Fruit fly (Drosophila melanogaster) whole organism, prepupa: ENCODE results near the gene tst.

Experiments used
- Blimp-1 ChIP-seq: fragments of 200-800 bp; sonication (Bioruptor generic); optimal IDR thresholded peaks from 3 replicates; lab custom pipeline; 2017; ENCODE audit warnings: missing biosample characterization, missing genetic modification characterization, mild to moderate bottlenecking, moderate library complexity, missing genetic modification reagents
- CG10669 ChIP-seq: fragments of 200-800 bp; sonication (Bioruptor generic); optimal IDR thresholded peaks from 3 replicates; lab custom pipeline; 2018; ENCODE audit warnings: missing biosample characterization, mild to moderate bottlenecking, missing genetic modification characterization, moderate library complexity
- CG11762 ChIP-seq: fragments of 200-800 bp; sonication (Bioruptor generic); optimal IDR thresholded peaks from 3 replicates; lab custom pipeline; 2016; ENCODE audit warnings: missing biosample characterization, missing genetic modification characterization; ENCODE audit not compliant: insufficient read depth
- CG15336 ChIP-seq: fragments of 200-800 bp; sonication (Bioruptor generic); IDR thresholded peaks from 2 replicates; pipeline ENCODE4 v1.3.6; 2022; ENCODE audit warnings: missing biosample characterization, missing genetic modification characterization
- CG1621 ChIP-seq: fragments of 200-800 bp; sonication (Bioruptor generic); optimal IDR thresholded peaks from 3 replicates; lab custom pipeline; 2018; ENCODE audit warnings: missing biosample characterization, mild to moderate bottlenecking, missing genetic modification characterization
- CG16779 ChIP-seq: fragments of 200-800 bp; sonication (Bioruptor generic); optimal IDR thresholded peaks from 3 replicates; lab custom pipeline; 2017; ENCODE audit warnings: missing biosample characterization, mild to moderate bottlenecking, missing genetic modification characterization
- CG3032 ChIP-seq: fragments of 200-800 bp; optimal IDR thresholded peaks from 2 replicates; lab custom pipeline; 2019; ENCODE audit warnings: missing biosample characterization, mild to moderate bottlenecking, missing genetic modification characterization, moderate library complexity
- CG31627 ChIP-seq: fragments of 200-800 bp; sonication (Bioruptor generic); optimal IDR thresholded peaks from 3 replicates; lab custom pipeline; 2016; ENCODE audit warnings: missing biosample characterization, missing genetic modification characterization
- CG4318 ChIP-seq: fragments of 200-800 bp; sonication (Bioruptor generic); optimal IDR thresholded peaks from 3 replicates; lab custom pipeline; 2017; ENCODE audit warnings: missing biosample characterization, mild to moderate bottlenecking, missing genetic modification characterization
- CG6163 ChIP-seq: fragments of 200-800 bp; sonication (Bioruptor generic); IDR thresholded peaks from 3 replicates; pipeline ENCODE4 v1.3.6; 2022; ENCODE audit warnings: missing biosample characterization, missing genetic modification characterization
- CG6276 ChIP-seq: fragments of 200-800 bp; sonication (Bioruptor generic); optimal IDR thresholded peaks from 2 replicates; lab custom pipeline; 2017; ENCODE audit warnings: missing biosample characterization, mild to moderate bottlenecking, missing genetic modification characterization
- CG6792 ChIP-seq: fragments of 200-800 bp; sonication (Bioruptor generic); optimal IDR thresholded peaks from 3 replicates; lab custom pipeline; 2016; ENCODE audit warnings: missing biosample characterization, missing genetic modification characterization
- CG6808 ChIP-seq: fragments of 200-800 bp; sonication (Bioruptor generic); optimal IDR thresholded peaks from 3 replicates; lab custom pipeline; 2017; ENCODE audit warnings: missing biosample characterization, missing genetic modification characterization, mild to moderate bottlenecking, moderate library complexity, missing genetic modification reagents
- CG6854 ChIP-seq: fragments of 200-800 bp; sonication (Bioruptor generic); optimal IDR thresholded peaks from 2 replicates; lab custom pipeline; 2017; ENCODE audit warnings: missing biosample characterization, mild to moderate bottlenecking, missing genetic modification characterization
- CG8319 ChIP-seq: fragments of 200-800 bp; sonication (Bioruptor generic); optimal IDR thresholded peaks from 3 replicates; lab custom pipeline; 2016; ENCODE audit warnings: missing biosample characterization, missing genetic modification characterization
- CG8632 ChIP-seq: fragments of 200-800 bp; sonication (Bioruptor generic); optimal IDR thresholded peaks from 3 replicates; lab custom pipeline; 2016; ENCODE audit warnings: missing biosample characterization, missing genetic modification characterization
- CG9139 ChIP-seq: fragments of 200-800 bp; sonication (Bioruptor generic); optimal IDR thresholded peaks from 3 replicates; lab custom pipeline; 2017; ENCODE audit warnings: missing biosample characterization, mild to moderate bottlenecking, missing genetic modification characterization
- Eip75B ChIP-seq: fragments of 200-800 bp; sonication (Bioruptor generic); optimal IDR thresholded peaks from 3 replicates; lab custom pipeline; 2016; ENCODE audit warnings: missing biosample characterization, missing genetic modification characterization
- Eip78C ChIP-seq: fragments of 200-800 bp; sonication (Bioruptor generic); peaks from one replicate; lab custom pipeline; 2016; ENCODE audit warnings: missing biosample characterization, missing genetic modification characterization
- Eip93F ChIP-seq: fragments of 200-800 bp; sonication (Bioruptor generic); optimal IDR thresholded peaks from 2 replicates; lab custom pipeline; 2016; ENCODE audit warnings: missing biosample characterization, mild to moderate bottlenecking, missing genetic modification characterization
- Ets96B ChIP-seq: fragments of 200-800 bp; optimal IDR thresholded peaks from 2 replicates; lab custom pipeline; 2019; ENCODE audit warnings: missing biosample characterization, mild to moderate bottlenecking, missing genetic modification characterization, moderate library complexity
- Hr39 ChIP-seq: fragments of 200-800 bp; sonication (Bioruptor generic); optimal IDR thresholded peaks from 2 replicates; lab custom pipeline; 2016; ENCODE audit warnings: missing biosample characterization, missing genetic modification characterization
- Hr4 ChIP-seq: fragments of 200-800 bp; sonication (Bioruptor generic); optimal IDR thresholded peaks from 3 replicates; lab custom pipeline; 2016; ENCODE audit warnings: missing biosample characterization, missing genetic modification characterization
- Lpt ChIP-seq: fragments of 200-800 bp; sonication (Bioruptor generic); optimal IDR thresholded peaks from 3 replicates; lab custom pipeline; 2016; ENCODE audit warnings: missing biosample characterization, missing genetic modification characterization
- Met ChIP-seq: fragments of 200-800 bp; sonication (Bioruptor generic); optimal IDR thresholded peaks from 3 replicates; lab custom pipeline; 2016; ENCODE audit warnings: missing biosample characterization, missing genetic modification characterization
- OdsH ChIP-seq: fragments of 200-800 bp; sonication (Bioruptor generic); optimal IDR thresholded peaks from 3 replicates; lab custom pipeline; 2016; ENCODE audit warnings: missing biosample characterization, missing genetic modification characterization
- Sox102F ChIP-seq: fragments of 200-800 bp; sonication (Bioruptor generic); optimal IDR thresholded peaks from 2 replicates; lab custom pipeline; 2016; ENCODE audit warnings: missing biosample characterization, mild to moderate bottlenecking, missing genetic modification characterization
- Sox14 ChIP-seq: fragments of 200-800 bp; sonication (Bioruptor generic); optimal IDR thresholded peaks from 3 replicates; lab custom pipeline; 2016; ENCODE audit warnings: missing biosample characterization, missing genetic modification characterization
- achi ChIP-seq: fragments of 200-800 bp; sonication (Bioruptor generic); optimal IDR thresholded peaks from 3 replicates; lab custom pipeline; 2016; ENCODE audit warnings: missing biosample characterization, missing genetic modification characterization
- acj6 ChIP-seq: fragments of 200-800 bp; sonication (Bioruptor generic); optimal IDR thresholded peaks from 3 replicates; lab custom pipeline; 2016; ENCODE audit warnings: missing biosample characterization, missing genetic modification characterization
- cyc ChIP-seq: fragments of 200-800 bp; sonication (Bioruptor generic); optimal IDR thresholded peaks from 3 replicates; lab custom pipeline; 2016; ENCODE audit warnings: missing biosample characterization, missing genetic modification characterization
- dac ChIP-seq: fragments of 200-800 bp; sonication (Bioruptor generic); optimal IDR thresholded peaks from 2 replicates; lab custom pipeline; 2017; ENCODE audit warnings: missing biosample characterization, mild to moderate bottlenecking, missing genetic modification characterization
- dsx ChIP-seq: fragments of 200-800 bp; optimal IDR thresholded peaks from 3 replicates; lab custom pipeline; 2019; ENCODE audit warnings: missing biosample characterization, mild to moderate bottlenecking, missing genetic modification characterization, moderate library complexity; ENCODE audit not compliant: poor library complexity, severe bottlenecking
- eg ChIP-seq: fragments of 200-800 bp; sonication (Bioruptor generic); IDR thresholded peaks from 3 replicates; pipeline ENCODE4 v1.3.6; 2022; ENCODE audit warnings: missing biosample characterization, missing genetic modification characterization
- esn ChIP-seq: fragments of 200-800 bp; sonication (Bioruptor generic); optimal IDR thresholded peaks from 2 replicates; lab custom pipeline; 2016; ENCODE audit warnings: missing biosample characterization, mild to moderate bottlenecking, missing genetic modification characterization, moderate library complexity
- fd59A ChIP-seq: fragments of 200-800 bp; sonication (Bioruptor generic); optimal IDR thresholded peaks from 2 replicates; lab custom pipeline; 2017; ENCODE audit warnings: missing biosample characterization, mild to moderate bottlenecking, missing genetic modification characterization, missing genetic modification reagents
- net ChIP-seq: fragments of 200-800 bp; sonication (Bioruptor generic); optimal IDR thresholded peaks from 3 replicates; lab custom pipeline; 2016; ENCODE audit warnings: missing biosample characterization, missing genetic modification characterization
- pdm3 ChIP-seq: fragments of 200-800 bp; sonication (Bioruptor generic); optimal IDR thresholded peaks from 3 replicates; lab custom pipeline; 2016; ENCODE audit warnings: missing biosample characterization, missing genetic modification characterization
- salr ChIP-seq, 2 experiments: fragments of 200-800 bp; sonication (Bioruptor generic); optimal IDR thresholded peaks; 3 replicates each; lab custom pipeline; 2016 to 2018; ENCODE audit warnings: missing biosample characterization in 2 of 2, missing genetic modification characterization in 2 of 2, mild to moderate bottlenecking in 1 of 2
- spab ChIP-seq: fragments of 200-800 bp; sonication (Bioruptor generic); optimal IDR thresholded peaks from 2 replicates; lab custom pipeline; 2017; ENCODE audit warnings: missing biosample characterization, mild to moderate bottlenecking, missing genetic modification characterization, missing genetic modification reagents
- ss ChIP-seq, 2 experiments: fragments of 200-800 bp; sonication (Bioruptor generic); optimal IDR thresholded peaks; 2 replicates in 1 of 2; 3 replicates in 1 of 2; lab custom pipeline; 2017 to 2018; ENCODE audit warnings: mild to moderate bottlenecking in 2 of 2, missing biosample characterization in 2 of 2, missing genetic modification characterization in 2 of 2, moderate library complexity in 1 of 2
- topi ChIP-seq: fragments of 200-800 bp; sonication (Bioruptor generic); optimal IDR thresholded peaks from 3 replicates; lab custom pipeline; 2016; ENCODE audit warnings: missing biosample characterization, missing genetic modification characterization
- vri ChIP-seq: fragments of 200-800 bp; sonication (Bioruptor generic); optimal IDR thresholded peaks from 3 replicates; lab custom pipeline; 2016; ENCODE audit warnings: missing biosample characterization, mild to moderate bottlenecking, missing genetic modification characterization

Gene tst

dm6 chr3R:23783961-23784360 lies 11.3 kb upstream of the tst start (continued):
- TF ChIP-seq salr (GFP tag; optimal IDR thresholded peaks at IDR 0.05; lab: Kevin White, UChicago): peak; percentile 67 to 84
- no peak for TF ChIP-seq CG6854 (GFP tag; lab: Kevin White, UChicago)
- TF ChIP-seq Hr4 (GFP tag; lab: Kevin White, UChicago): peak; percentile 90
- TF ChIP-seq Ets96B: peak; percentile 90
- peak; percentile 87 for TF ChIP-seq CG6808 (GFP tag; lab: Kevin White, UChicago)
- TF ChIP-seq ss (GFP tag; optimal IDR thresholded peaks at IDR 0.05; lab: Kevin White, UChicago): peak; percentile 86 to 87
- TF ChIP-seq CG8319 (GFP tag; lab: Kevin White, UChicago): peak; percentile 79
- TF ChIP-seq, all 60 proteins: peak for 56

- no peak for TF ChIP-seq Sox14 (GFP tag; lab: Kevin White, UChicago)
- TF ChIP-seq CG9139 (GFP tag; lab: Kevin White, UChicago): no peak
- no peak for TF ChIP-seq Sox102F (GFP tag; lab: Kevin White, UChicago)
- peak; percentile 58 for TF ChIP-seq vri (GFP tag; lab: Kevin White, UChicago)
- TF ChIP-seq CG8632 (GFP tag; lab: Kevin White, UChicago): no peak
- TF ChIP-seq CG8319 (GFP tag; lab: Kevin White, UChicago): no peak
- TF ChIP-seq spab (GFP tag; lab: Kevin White, UChicago): no peak
- no peak for TF ChIP-seq CG4318
Observed at dm6 chr3R:23783403-23783757, 10.7 kb upstream of the tst start.

- TF ChIP-seq Sox102F (GFP tag; lab: Kevin White, UChicago): peak; percentile 93
- peak; percentile 82 for TF ChIP-seq CG11762 (GFP tag; lab: Kevin White, UChicago)
- TF ChIP-seq fd59A (GFP tag; lab: Kevin White, UChicago): peak; percentile 79
- peak; percentile 92 for TF ChIP-seq pdm3 (GFP tag; lab: Kevin White, UChicago)
- peak; percentile 99 for TF ChIP-seq Eip78C (GFP tag; lab: Kevin White, UChicago)
- TF ChIP-seq esn (GFP tag; lab: Kevin White, UChicago): peak; percentile 93
- TF ChIP-seq eg (GFP tag; lab: Robert Waterston, UW): peak; percentile 94
- peak; percentile 65 for TF ChIP-seq CG16779
- TF ChIP-seq CG6792: peak; percentile 83
- TF ChIP-seq spab (GFP tag; lab: Kevin White, UChicago): peak; percentile 82
- TF ChIP-seq dsx (GFP tag; lab: Kevin White, UChicago): peak; percentile 85
- peak; percentile 66 to 83 for TF ChIP-seq salr (GFP tag; optimal IDR thresholded peaks at IDR 0.05; lab: Kevin White, UChicago)
- peak; percentile 86 for TF ChIP-seq CG10669 (GFP tag; lab: Kevin White, UChicago)
- peak; percentile 88 for TF ChIP-seq CG31627
- TF ChIP-seq ss (GFP tag; optimal IDR thresholded peaks at IDR 0.05; lab: Kevin White, UChicago): peak; percentile 73 to 82
- peak; percentile 64 for TF ChIP-seq Eip93F
- peak; percentile 91 for TF ChIP-seq net (GFP tag; lab: Kevin White, UChicago)
- peak; percentile 87 for TF ChIP-seq CG1621
- TF ChIP-seq CG3032 (tag; lab: Kevin White, UChicago): peak; percentile 88
- TF ChIP-seq cyc (GFP tag; lab: Kevin White, UChicago): peak; percentile 89
- TF ChIP-seq dac (GFP tag; lab: Kevin White, UChicago): peak; percentile 87
- peak; percentile 89 for TF ChIP-seq CG6276
- peak; percentile 89 for TF ChIP-seq Lpt (GFP tag; lab: Kevin White, UChicago)
- TF ChIP-seq acj6 (GFP tag; lab: Kevin White, UChicago): peak; percentile 91
- peak; percentile 91 for TF ChIP-seq topi (GFP tag; lab: Kevin White, UChicago)
- TF ChIP-seq Blimp-1 (GFP tag; lab: Kevin White, UChicago): peak; percentile 90
- TF ChIP-seq vri (GFP tag; lab: Kevin White, UChicago): peak; percentile 61
- peak; percentile 93 for TF ChIP-seq CG6163 (GFP tag; lab: Robert Waterston, UW)
- peak; percentile 37 for TF ChIP-seq CG6854 (GFP tag; lab: Kevin White, UChicago)
- TF ChIP-seq achi (GFP tag; lab: Kevin White, UChicago): peak; percentile 90
- peak; percentile 73 for TF ChIP-seq CG8319 (GFP tag; lab: Kevin White, UChicago)
- TF ChIP-seq OdsH (GFP tag; lab: Kevin White, UChicago): peak; percentile 92
- peak; percentile 94 for TF ChIP-seq Met (GFP tag; lab: Kevin White, UChicago)
- peak; percentile 91 for TF ChIP-seq Eip75B
- TF ChIP-seq CG15336: peak; percentile 92
- TF ChIP-seq Hr39: peak; percentile 88
Observed at dm6 chr3R:23782456-23783402, 10.1 kb upstream of the tst start.
